Fruit fly (Drosophila melanogaster): ENCODE data around the gene odd.

odd gene

DNA sequence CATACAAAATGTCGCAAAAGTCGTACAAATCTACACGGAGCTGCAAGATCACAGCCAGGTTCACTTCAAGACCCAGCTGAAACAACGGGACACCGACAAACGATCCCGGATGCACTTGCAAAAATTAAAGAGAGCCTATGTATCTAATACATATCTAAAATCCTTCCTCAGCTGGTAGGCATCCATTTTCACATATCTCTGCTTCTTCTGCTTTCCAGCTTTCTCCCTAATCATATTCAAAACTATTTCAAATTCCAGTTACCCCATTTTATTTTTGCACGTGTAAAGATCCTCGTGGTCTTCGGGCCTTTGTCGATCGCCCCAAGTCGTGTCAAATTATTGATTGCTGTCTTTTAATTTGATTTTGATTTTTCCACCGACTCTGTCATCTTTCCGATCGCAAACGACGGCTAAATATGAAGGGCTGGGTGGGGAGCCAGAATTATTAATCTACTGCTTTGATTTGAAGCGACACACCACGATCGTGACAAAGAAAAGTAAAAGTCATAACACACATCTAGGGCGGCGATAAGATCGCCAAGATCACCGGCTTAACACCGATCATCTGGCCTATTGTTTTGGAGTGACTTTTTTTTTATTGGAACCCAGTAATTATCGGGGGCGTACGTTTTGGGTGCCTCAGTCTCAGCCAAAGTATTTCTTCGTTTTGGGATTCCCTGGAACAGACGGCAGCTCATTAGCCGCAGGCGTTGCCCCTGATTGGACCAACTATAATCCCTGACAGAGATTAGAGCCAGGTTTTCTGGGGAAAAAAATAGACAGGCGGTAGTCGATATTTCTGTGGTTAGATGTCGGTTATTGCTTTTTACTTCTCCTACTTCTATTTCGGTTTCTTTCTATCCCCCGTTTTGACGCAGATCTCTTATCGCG is 22.9 kb downstream of the odd start (continued):
- TF ChIP-seq dac (GFP tag; optimal IDR thresholded peaks at IDR 0.05) = no peak
- TF ChIP-seq salr (GFP tag; optimal IDR thresholded peaks at IDR 0.05) = no peak
- TF ChIP-seq CG6163 (GFP tag; IDR thresholded peaks at IDR 0.05) = peak; percentile 65
- no peak for TF ChIP-seq fkh (GFP tag; optimal IDR thresholded peaks at IDR 0.05)
- peak; percentile 27 for TF ChIP-seq pdm3 (GFP tag; optimal IDR thresholded peaks at IDR 0.05)
- TF ChIP-seq CG16779 (tag; optimal IDR thresholded peaks at IDR 0.05) = no peak
- no peak for TF ChIP-seq CG11294 (GFP tag; IDR thresholded peaks at IDR 0.05)
- no peak for TF ChIP-seq Gug (GFP tag; IDR thresholded peaks at IDR 0.05)
- peak; percentile 58 for TF ChIP-seq CG31627 (GFP tag; optimal IDR thresholded peaks at IDR 0.05)
- TF ChIP-seq CG8319 (GFP tag; optimal IDR thresholded peaks at IDR 0.05) = no peak
- peak; percentile 21 for TF ChIP-seq CG32006 (GFP tag; optimal IDR thresholded peaks at IDR 0.05)
- peak; percentile 37 for TF ChIP-seq lz (GFP tag; optimal IDR thresholded peaks at IDR 0.05)
- TF ChIP-seq fd59A (GFP tag; optimal IDR thresholded peaks at IDR 0.05) = peak; percentile 39
- peak; percentile 0 for TF ChIP-seq CG7368 (GFP tag; optimal IDR thresholded peaks at IDR 0.05)
- TF ChIP-seq acj6 (GFP tag; optimal IDR thresholded peaks at IDR 0.05) = peak; percentile 44
- peak; percentile 2 for TF ChIP-seq Sox14 (GFP tag; optimal IDR thresholded peaks at IDR 0.05)
- no peak for TF ChIP-seq CG6854 (GFP tag; optimal IDR thresholded peaks at IDR 0.05)
- 0 out of 3 replicates have a peak, but pooled peaks have one; percentile 28 for TF ChIP-seq CG8119 (GFP tag; IDR thresholded peaks at IDR 0.05)
- TF ChIP-seq Eip78C (GFP tag) = peak; percentile 70
- TF ChIP-seq CG11902 (GFP tag; optimal IDR thresholded peaks at IDR 0.05) = peak; percentile 16
- peak; percentile 35 for TF ChIP-seq spab (GFP tag; optimal IDR thresholded peaks at IDR 0.05)
- no peak for TF ChIP-seq Ets21C (GFP tag; optimal IDR thresholded peaks at IDR 0.05)
- no peak for TF ChIP-seq Eip93F (GFP tag; optimal IDR thresholded peaks at IDR 0.05)
- TF ChIP-seq Hr38 (GFP tag; optimal IDR thresholded peaks at IDR 0.05) = no peak
- no peak for TF ChIP-seq Hr4 (GFP tag; optimal IDR thresholded peaks at IDR 0.05)
- TF ChIP-seq CG6276 (GFP tag; optimal IDR thresholded peaks at IDR 0.05) = no peak
- TF ChIP-seq Hr39 (GFP tag; optimal IDR thresholded peaks at IDR 0.05) = peak; percentile 59
- no peak for TF ChIP-seq CG15336 (GFP tag; IDR thresholded peaks at IDR 0.05)
- no peak for TF ChIP-seq Lpt (GFP tag; optimal IDR thresholded peaks at IDR 0.05)
- TF ChIP-seq CG10631 (GFP tag; optimal IDR thresholded peaks at IDR 0.05) = peak; percentile 17
- TF ChIP-seq OdsH (GFP tag; optimal IDR thresholded peaks at IDR 0.05) = peak; percentile 28

DNA sequence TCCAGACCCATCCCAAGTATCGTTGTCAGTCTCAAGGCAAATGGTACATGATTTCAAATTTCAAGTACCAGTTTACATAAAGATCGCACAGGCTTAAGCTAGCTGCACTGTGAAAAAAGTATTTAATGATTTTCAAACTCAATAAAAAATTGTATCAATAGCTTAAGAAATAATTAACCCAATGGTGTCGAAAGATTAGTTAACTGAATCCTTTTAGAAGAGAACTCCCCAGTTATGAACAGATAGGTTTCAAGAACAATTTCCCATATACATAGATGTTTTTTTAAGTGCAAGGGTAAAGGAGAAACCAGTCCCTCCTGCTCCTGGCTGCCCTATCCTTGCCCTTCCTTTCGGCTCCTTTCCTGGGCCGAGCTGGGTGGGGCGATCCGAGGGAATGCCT is 23.9 kb downstream of the odd start:
- TF ChIP-seq CG6163 (GFP tag; IDR thresholded peaks at IDR 0.05) = peak; percentile 70; the same call in 2 of the 3 replicates
- peak; percentile 60 for TF ChIP-seq CG9139 (GFP tag; optimal IDR thresholded peaks at IDR 0.05)
- no peak for TF ChIP-seq Blimp-1 (GFP tag; optimal IDR thresholded peaks at IDR 0.05)
- peak; percentile 52 for TF ChIP-seq svp (GFP tag)
- TF ChIP-seq Eip75B (GFP tag; optimal IDR thresholded peaks at IDR 0.05) = peak; percentile 71
- TF ChIP-seq fd59A (GFP tag; optimal IDR thresholded peaks at IDR 0.05) = peak; percentile 65
- peak; percentile 69 for TF ChIP-seq CG10631 (GFP tag; optimal IDR thresholded peaks at IDR 0.05)
- no peak for TF ChIP-seq fd85E (GFP tag; optimal IDR thresholded peaks at IDR 0.05)
- TF ChIP-seq CG31627 (GFP tag; optimal IDR thresholded peaks at IDR 0.05) = peak; percentile 2
- peak; percentile 37 for TF ChIP-seq topi (GFP tag; optimal IDR thresholded peaks at IDR 0.05)
- peak; percentile 81 for TF ChIP-seq dsx (GFP tag; optimal IDR thresholded peaks at IDR 0.05; ENCODE audit: poor library complexity, severe bottlenecking)
- peak; percentile 84 for TF ChIP-seq Ets96B (tag; optimal IDR thresholded peaks at IDR 0.05)
- TF ChIP-seq net (GFP tag; optimal IDR thresholded peaks at IDR 0.05) = peak; percentile 28
- peak; percentile 30 for TF ChIP-seq esn (GFP tag; optimal IDR thresholded peaks at IDR 0.05)
- TF ChIP-seq CG32006 (GFP tag; optimal IDR thresholded peaks at IDR 0.05) = no peak
- TF ChIP-seq CG6808 (GFP tag; optimal IDR thresholded peaks at IDR 0.05) = peak; percentile 61
- no peak for TF ChIP-seq Sox102F (GFP tag; optimal IDR thresholded peaks at IDR 0.05)
- no peak for TF ChIP-seq CG8119 (GFP tag; IDR thresholded peaks at IDR 0.05)
- no peak for TF ChIP-seq CG16779 (tag; optimal IDR thresholded peaks at IDR 0.05)
- TF ChIP-seq salr (GFP tag; optimal IDR thresholded peaks at IDR 0.05) = peak; percentile 0 to 74
- TF ChIP-seq lz (GFP tag; optimal IDR thresholded peaks at IDR 0.05) = peak; percentile 33
- TF ChIP-seq CG6276 (GFP tag; optimal IDR thresholded peaks at IDR 0.05) = no peak
- TF ChIP-seq Hr38 (GFP tag; optimal IDR thresholded peaks at IDR 0.05) = no peak
- TF ChIP-seq CG1621 (tag; optimal IDR thresholded peaks at IDR 0.05) = peak; percentile 33
- TF ChIP-seq achi (GFP tag; optimal IDR thresholded peaks at IDR 0.05) = peak; percentile 62
- TF ChIP-seq CG10669 (GFP tag; optimal IDR thresholded peaks at IDR 0.05) = peak; percentile 74
- TF ChIP-seq cyc (GFP tag; optimal IDR thresholded peaks at IDR 0.05) = no peak
- peak; percentile 92 for TF ChIP-seq Eip78C (GFP tag)
- TF ChIP-seq Smox (GFP tag; optimal IDR thresholded peaks at IDR 0.05) = no peak
- no peak for TF ChIP-seq Ets21C (GFP tag; optimal IDR thresholded peaks at IDR 0.05)
